Worm (Caenorhabditis elegans): ENCODE data around the gene srxa-15.

ce11 chrV:20648868-20649267 lies 6.9 kb downstream of the srxa-15 start:
- TF ChIP-seq elt-1 (tag; optimal IDR thresholded peaks at IDR 0.05) (no peak), nhr-77 (tag; optimal IDR thresholded peaks at IDR 0.05) (no peak), tbx-2 (tag; optimal IDR thresholded peaks at IDR 0.05) (no peak), ceh-9 (tag; optimal IDR thresholded peaks at IDR 0.05) (no peak)

Data from whole organism, L3 larva.